Worm (Caenorhabditis elegans) whole organism, L4 larva: ENCODE results near the gene gpb-1.

ENCODE experiments used
- F37D6.2 ChIP-seq: sonication (generic microtip); optimal IDR thresholded peaks from 2 replicates; lab custom pipeline; 2016; ENCODE audit warnings: mild to moderate bottlenecking, missing genetic modification characterization, missing compliant biosample characterization
- F49E8.2 ChIP-seq: sonication (generic microtip); optimal IDR thresholded peaks from 2 replicates; lab custom pipeline; 2016; ENCODE audit warnings: missing compliant biosample characterization, mild to moderate bottlenecking, missing genetic modification characterization, borderline replicate concordance
- T20F7.1 ChIP-seq: fragments of 200-800 bp; sonication (Bioruptor generic); optimal IDR thresholded peaks from 2 replicates; lab custom pipeline; 2018; ENCODE audit warnings: mild to moderate bottlenecking, missing genetic modification characterization, missing compliant biosample characterization
- T26A8.4 ChIP-seq: fragments of 200-800 bp; sonication (Bioruptor generic); IDR thresholded peaks from 2 replicates; pipeline ENCODE4 v1.3.6; 2022; ENCODE audit warnings: missing genetic modification characterization, missing compliant biosample characterization
- Y105C5A.15 ChIP-seq: fragments of 200-800 bp; sonication (Bioruptor generic); IDR thresholded peaks from 2 replicates; pipeline ENCODE4 v1.3.6; 2022; ENCODE audit warnings: missing genetic modification characterization, missing compliant biosample characterization
- Y48G9A.11 ChIP-seq: fragments of 200-800 bp; sonication (Bioruptor generic); IDR thresholded peaks from 2 replicates; pipeline ENCODE4 v1.3.6; 2022; ENCODE audit warnings: missing genetic modification reagents, missing genetic modification characterization, missing compliant biosample characterization
- Y5F2A.4 ChIP-seq: fragments of 200-800 bp; sonication (Bioruptor generic); optimal IDR thresholded peaks from 2 replicates; lab custom pipeline; 2018; ENCODE audit warnings: mild to moderate bottlenecking, missing genetic modification characterization, missing compliant biosample characterization
- ZK546.5 ChIP-seq, 2 experiments: sonication (generic microtip); optimal IDR thresholded peaks; 2 replicates each; lab custom pipeline; 2017; ENCODE audit warnings: missing biosample characterization in 2 of 2, missing genetic modification characterization in 2 of 2
- aha-1 ChIP-seq: fragments of 150-350 bp; peaks from one replicate; lab custom pipeline; 2014; ENCODE audit warnings: missing biosample characterization, missing genetic modification characterization
- ceh-20 ChIP-seq: fragments of 200-800 bp; sonication (Bioruptor generic); IDR thresholded peaks from 2 replicates; pipeline ENCODE4 v1.3.6; 2022; ENCODE audit warnings: missing genetic modification reagents, missing genetic modification characterization, missing compliant biosample characterization
- ceh-32 ChIP-seq: sonication (generic microtip); optimal IDR thresholded peaks from 2 replicates; lab custom pipeline; 2016; ENCODE audit warnings: mild to moderate bottlenecking, missing genetic modification characterization, missing compliant biosample characterization; ENCODE audit not compliant: poor library complexity
- cey-2 ChIP-seq: sonication (generic microtip); optimal IDR thresholded peaks from 3 replicates; lab custom pipeline; 2017; ENCODE audit warnings: missing genetic modification characterization, mild to moderate bottlenecking, missing compliant biosample characterization, antibody characterized with exemption, borderline replicate concordance; ENCODE audit not compliant: insufficient read depth
- daf-12 ChIP-seq: fragments of 150-350 bp; optimal IDR thresholded peaks from 2 replicates; lab custom pipeline; 2014; ENCODE audit warnings: missing biosample characterization, missing genetic modification reagents, missing genetic modification characterization
- daf-16 ChIP-seq, 3 experiments: sonication (generic microtip); optimal IDR thresholded peaks; 2 replicates each; lab custom pipeline; 2016 to 2017; ENCODE audit warnings: missing genetic modification characterization in 3 of 3, missing genetic modification reagents in 3 of 3, mild to moderate bottlenecking in 2 of 3, missing compliant biosample characterization in 2 of 3, missing biosample characterization in 1 of 3, moderate library complexity in 1 of 3
- dmd-6 ChIP-seq: fragments of 200-800 bp; sonication (Bioruptor generic); IDR thresholded peaks from 2 replicates; pipeline ENCODE4 v1.3.6; 2022; ENCODE audit warnings: missing genetic modification reagents, missing genetic modification characterization, missing compliant biosample characterization
- hif-1 ChIP-seq, 2 experiments: sonication (generic microtip); optimal IDR thresholded peaks; 2 replicates each; lab custom pipeline; 2016 to 2017; ENCODE audit warnings: missing compliant biosample characterization in 2 of 2, missing genetic modification characterization in 2 of 2, missing genetic modification reagents in 2 of 2, missing genotype in 2 of 2, mild to moderate bottlenecking in 1 of 2
- hlh-11 ChIP-seq: fragments of 200-800 bp; sonication (Bioruptor generic); optimal IDR thresholded peaks from 2 replicates; lab custom pipeline; 2018; ENCODE audit warnings: mild to moderate bottlenecking, missing genetic modification characterization, missing compliant biosample characterization
- hlh-30 ChIP-seq: sonication (generic microtip); optimal IDR thresholded peaks from 2 replicates; lab custom pipeline; 2017; ENCODE audit warnings: antibody characterized with exemption, mild to moderate bottlenecking, missing genetic modification characterization, missing compliant biosample characterization; ENCODE audit not compliant: insufficient read depth
- hmg-1.1 ChIP-seq: fragments of 200-800 bp; sonication (Bioruptor generic); IDR thresholded peaks from 2 replicates; pipeline ENCODE4 v1.3.6; 2022; ENCODE audit warnings: missing genetic modification reagents, missing genetic modification characterization, missing compliant biosample characterization
- lim-7 ChIP-seq: fragments of 200-800 bp; sonication (Bioruptor generic); IDR thresholded peaks from 2 replicates; pipeline ENCODE4 v1.3.6; 2022; ENCODE audit warnings: missing genetic modification characterization, missing compliant biosample characterization
- lin-1 ChIP-seq: fragments of 200-800 bp; sonication (Bioruptor generic); IDR thresholded peaks from 2 replicates; pipeline ENCODE4 v1.3.6; 2022; ENCODE audit warnings: missing genetic modification reagents, missing genetic modification characterization, missing compliant biosample characterization
- lsy-2 ChIP-seq, 2 experiments: fragments of 150-350 bp in 1 of 2; sonication (generic microtip) in 1 of 2; optimal IDR thresholded peaks; 2 replicates each; lab custom pipeline; 2014 to 2017; ENCODE audit warnings: missing biosample characterization in 2 of 2, missing genetic modification characterization in 2 of 2
- mdl-1 ChIP-seq, 2 experiments: fragments of 150-350 bp in 1 of 2; sonication (generic microtip) in 1 of 2; optimal IDR thresholded peaks; 2 replicates each; lab custom pipeline; 2014 to 2017; ENCODE audit warnings: missing biosample characterization in 2 of 2, missing genetic modification characterization in 2 of 2
- nhr-10 ChIP-seq: fragments of 150-350 bp; optimal IDR thresholded peaks from 2 replicates; lab custom pipeline; 2014; ENCODE audit warnings: missing biosample characterization, missing genetic modification characterization
- nhr-11 ChIP-seq: fragments of 150-350 bp; optimal IDR thresholded peaks from 2 replicates; lab custom pipeline; 2014; ENCODE audit warnings: missing biosample characterization, missing genetic modification characterization
- nhr-237 ChIP-seq: sonication (generic microtip); optimal IDR thresholded peaks from 2 replicates; lab custom pipeline; 2017; ENCODE audit warnings: missing biosample characterization, missing genetic modification characterization
- nhr-28 ChIP-seq: fragments of 150-350 bp; optimal IDR thresholded peaks from 2 replicates; lab custom pipeline; 2014; ENCODE audit warnings: missing biosample characterization, missing genetic modification characterization
- nhr-41 ChIP-seq: fragments of 200-800 bp; sonication (Bioruptor generic); IDR thresholded peaks from 2 replicates; pipeline ENCODE4 v1.3.6; 2022; ENCODE audit warnings: missing genetic modification reagents, missing genetic modification characterization, missing compliant biosample characterization
- nhr-42 ChIP-seq: fragments of 200-800 bp; sonication (Bioruptor generic); IDR thresholded peaks from 2 replicates; pipeline ENCODE4 v1.3.6; 2022; ENCODE audit warnings: missing genetic modification characterization, missing compliant biosample characterization
- set-16 ChIP-seq: fragments of 200-800 bp; sonication (Bioruptor generic); IDR thresholded peaks from 2 replicates; pipeline ENCODE4 v1.3.6; 2022; ENCODE audit warnings: missing genetic modification reagents, missing genetic modification characterization, missing compliant biosample characterization
- snpc-1.2 ChIP-seq: fragments of 200-800 bp; sonication (Bioruptor generic); IDR thresholded peaks from 2 replicates; pipeline ENCODE4 v1.3.6; 2022; ENCODE audit warnings: missing genetic modification reagents, missing genetic modification characterization, missing compliant biosample characterization
- snpc-4 ChIP-seq: fragments of 150-350 bp; optimal IDR thresholded peaks from 2 replicates; lab custom pipeline; 2014; ENCODE audit warnings: missing biosample characterization, missing genetic modification characterization
- spr-1 ChIP-seq: sonication (generic microtip); optimal IDR thresholded peaks from 2 replicates; lab custom pipeline; 2016; ENCODE audit warnings: mild to moderate bottlenecking, missing genetic modification characterization, missing compliant biosample characterization
- spr-3 ChIP-seq: fragments of 200-800 bp; sonication (Bioruptor generic); optimal IDR thresholded peaks from 2 replicates; lab custom pipeline; 2018; ENCODE audit warnings: mild to moderate bottlenecking, missing genetic modification characterization, missing compliant biosample characterization

Gene gpb-1

ce11 chrII:11720819-11721218 is 27.6 kb downstream of the gpb-1 start (continued):
- TF ChIP-seq daf-12 (no peak), ceh-32 (tag; lab: Kevin White, UChicago) (no peak), ZK546.5 (tag; optimal IDR thresholded peaks at IDR 0.05; lab: Kevin White, UChicago) (no peak), mdl-1 (tag; optimal IDR thresholded peaks at IDR 0.05; lab: Kevin White, UChicago) (no peak), snpc-4 (tag; lab: Kevin White, UChicago) (no peak)

- TF ChIP-seq aha-1 (tag; lab: Kevin White, UChicago) (peak; percentile 21), Y105C5A.15 (GFP tag; lab: Robert Waterston, UW) (no peak), nhr-10 (no peak)
Observed at ce11 chrII:11720102-11720501, 28.3 kb downstream of the gpb-1 start, which contains the start of gene F13D12.3. TSS of gene F13D12.3 (plus strand) at chrII:11720402.

ce11 chrII:11719533-11719932 is 28.9 kb downstream of the gpb-1 start:
- TF ChIP-seq spr-3 (GFP tag; lab: Kevin White, UChicago), result peak; percentile 93
- TF ChIP-seq F49E8.2 (tag; lab: Kevin White, UChicago), result no peak
- no peak for TF ChIP-seq mdl-1 (tag; optimal IDR thresholded peaks at IDR 0.05; lab: Kevin White, UChicago)
- TF ChIP-seq Y48G9A.11, result peak; percentile 76
- TF ChIP-seq T20F7.1 (GFP tag; lab: Kevin White, UChicago), result peak; percentile 91
- no peak for TF ChIP-seq nhr-42 (GFP tag; lab: Robert Waterston, UW)
- TF ChIP-seq spr-1 (tag; lab: Kevin White, UChicago), result peak; percentile 95
- TF ChIP-seq, all 104 proteins: peak for 4

ce11 chrII:11714728-11715127 is 33.7 kb downstream of the gpb-1 start:
- TF ChIP-seq daf-16 (GFP tag; optimal IDR thresholded peaks at IDR 0.05; lab: Kevin White, UChicago), result no peak
- TF ChIP-seq daf-16 (tag; optimal IDR thresholded peaks at IDR 0.05; lab: Kevin White, UChicago), result no peak
- TF ChIP-seq dmd-6 (GFP tag; lab: Robert Waterston, UW), result no peak
- TF ChIP-seq lim-7 (GFP tag; lab: Robert Waterston, UW), result no peak
- peak; percentile 56 for TF ChIP-seq snpc-4 (tag; lab: Kevin White, UChicago)

- TF ChIP-seq hlh-30 (tag; lab: Kevin White, UChicago) (peak; percentile 62), nhr-28 (no peak), Y5F2A.4 (GFP tag; lab: Kevin White, UChicago) (no peak), nhr-11 (tag; lab: Kevin White, UChicago) (peak; percentile 59), hlh-11 (tag; lab: Kevin White, UChicago) (peak; percentile 75), mdl-1 (tag; optimal IDR thresholded peaks at IDR 0.05; lab: Kevin White, UChicago) (peak in 1 of 2 experiments; percentile 27), nhr-237 (no peak), snpc-1.2 (GFP tag; lab: Robert Waterston, UW) (no peak), Y48G9A.11 (no peak), hif-1 (tag; optimal IDR thresholded peaks at IDR 0.05; lab: Kevin White, UChicago) (peak in 1 of 2 experiments; percentile 34), set-16 (peak; percentile 49), F37D6.2 (tag; lab: Kevin White, UChicago) (no peak), daf-16 (GFP tag; optimal IDR thresholded peaks at IDR 0.05; lab: Kevin White, UChicago) (peak in 1 of 2 experiments; percentile 60), daf-16 (tag; optimal IDR thresholded peaks at IDR 0.05; lab: Kevin White, UChicago) (no peak), nhr-41 (no peak), cey-2 (tag; lab: Kevin White, UChicago) (no peak), aha-1 (tag; lab: Kevin White, UChicago) (peak; percentile 31), ceh-20 (GFP tag; lab: Robert Waterston, UW) (peak; percentile 17; the same call in 1 of the 2 replicates), lsy-2 (tag; optimal IDR thresholded peaks at IDR 0.05; lab: Kevin White, UChicago) (peak in 1 of 2 experiments; percentile 21), T26A8.4 (no peak), spr-1 (tag; lab: Kevin White, UChicago) (peak; percentile 3), lin-1 (GFP tag; lab: Robert Waterston, UW) (no peak), hmg-1.1 (peak; percentile 35; the same call in 1 of the 2 replicates)
Observed at ce11 chrII:11713569-11713968, 34.8 kb downstream of the gpb-1 start, which contains the start of gene F13D12.10. TSS of gene F13D12.10 (plus strand) at chrII:11713799.
